Fruit fly (Drosophila melanogaster): Measurements from ENCODE around the gene CG32536.

Gene CG32536

dm6 chrX:19229855-19230433, 46.8 kb downstream of the CG32536 start (continued):
- TF ChIP-seq esn (GFP tag; optimal IDR thresholded peaks at IDR 0.05), result peak; percentile 75
- peak; percentile 74 for TF ChIP-seq CG15336 (GFP tag; IDR thresholded peaks at IDR 0.05)
- TF ChIP-seq fd85E (GFP tag; optimal IDR thresholded peaks at IDR 0.05), result peak; percentile 16
- no peak for TF ChIP-seq CG11294 (GFP tag; IDR thresholded peaks at IDR 0.05)
- peak; percentile 52 for TF ChIP-seq CG8319 (GFP tag; optimal IDR thresholded peaks at IDR 0.05)
- TF ChIP-seq CG10631 (GFP tag; optimal IDR thresholded peaks at IDR 0.05), result peak; percentile 70
- TF ChIP-seq Hr4 (GFP tag; optimal IDR thresholded peaks at IDR 0.05), result peak; percentile 65
- TF ChIP-seq CG10669 (GFP tag; optimal IDR thresholded peaks at IDR 0.05), result peak; percentile 51
- TF ChIP-seq Eip78C (GFP tag), result peak; percentile 95
- TF ChIP-seq acj6 (GFP tag; optimal IDR thresholded peaks at IDR 0.05), result peak; percentile 70
- peak; percentile 27 for TF ChIP-seq CG6854 (GFP tag; optimal IDR thresholded peaks at IDR 0.05)
- peak; percentile 63 for TF ChIP-seq Smox (GFP tag; optimal IDR thresholded peaks at IDR 0.05)
- peak; percentile 19 for TF ChIP-seq dsx (GFP tag; optimal IDR thresholded peaks at IDR 0.05; ENCODE audit: poor library complexity, severe bottlenecking)
- peak; percentile 49 for TF ChIP-seq Ets96B (tag; optimal IDR thresholded peaks at IDR 0.05)
- peak; percentile 44 for TF ChIP-seq CG31627 (GFP tag; optimal IDR thresholded peaks at IDR 0.05)
- TF ChIP-seq achi (GFP tag; optimal IDR thresholded peaks at IDR 0.05), result peak; percentile 69
- peak; percentile 68 for TF ChIP-seq Sox14 (GFP tag; optimal IDR thresholded peaks at IDR 0.05)
- TF ChIP-seq dac (GFP tag; optimal IDR thresholded peaks at IDR 0.05), result peak; percentile 67

dm6 chrX:19225304-19225640, 51.4 kb downstream of the CG32536 start:
- TF ChIP-seq CG1621 (tag; optimal IDR thresholded peaks at IDR 0.05), result peak; percentile 63
- no peak for TF ChIP-seq CG4318 (GFP tag; optimal IDR thresholded peaks at IDR 0.05)
- 0 out of 3 replicates have a peak, but pooled peaks have one; percentile 4 for TF ChIP-seq CG8119 (GFP tag; IDR thresholded peaks at IDR 0.05)
- TF ChIP-seq ss (GFP tag; optimal IDR thresholded peaks at IDR 0.05), result peak in 1 of 2 experiments; percentile 57
- TF ChIP-seq spab (GFP tag; optimal IDR thresholded peaks at IDR 0.05), result peak; percentile 28
- no peak for TF ChIP-seq cyc (GFP tag; optimal IDR thresholded peaks at IDR 0.05)
- no peak for TF ChIP-seq eg (GFP tag; IDR thresholded peaks at IDR 0.05)
- TF ChIP-seq CG8632 (GFP tag; optimal IDR thresholded peaks at IDR 0.05), result peak; percentile 3
- 0 out of 3 replicates have a peak, but pooled peaks have one; percentile 36 for TF ChIP-seq CG6163 (GFP tag; IDR thresholded peaks at IDR 0.05)
- peak; percentile 11 for TF ChIP-seq CG3032 (tag; optimal IDR thresholded peaks at IDR 0.05)
- TF ChIP-seq Hr39 (GFP tag; optimal IDR thresholded peaks at IDR 0.05), result no peak
- peak; percentile 62 for TF ChIP-seq svp (GFP tag)
- TF ChIP-seq Smox (GFP tag; optimal IDR thresholded peaks at IDR 0.05), result no peak
- TF ChIP-seq CG8319 (GFP tag; optimal IDR thresholded peaks at IDR 0.05), result no peak

Data from whole organism, prepupa.